Fruit fly (Drosophila melanogaster): ENCODE measurements around the gene mnd.

DNA sequence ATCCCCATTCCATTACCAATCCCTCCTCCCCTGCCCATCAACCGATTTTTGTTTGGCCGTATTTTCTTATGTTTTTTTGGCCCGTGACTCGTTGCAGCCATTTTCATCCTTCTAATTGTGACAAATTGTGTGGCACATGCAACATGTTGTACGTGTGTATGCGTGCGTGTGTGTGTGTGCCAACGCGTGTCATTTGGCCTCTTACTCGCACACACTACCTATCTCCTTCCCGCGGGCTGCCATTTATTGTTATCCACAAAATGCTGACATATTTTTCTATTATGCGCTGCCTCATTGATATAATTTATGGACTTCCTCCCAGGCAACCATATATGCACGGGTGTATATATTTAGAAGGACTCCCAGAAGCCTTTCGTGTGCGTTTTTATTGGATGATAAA lies 46.9 kb downstream of the mnd start:
- TF ChIP-seq CG10348 (GFP tag; IDR thresholded peaks at IDR 0.05) (no peak), CG32121 (GFP tag; IDR thresholded peaks at IDR 0.05) (no peak)
